Fruit fly (Drosophila melanogaster) whole organism, wandering third instar larva: ENCODE measurements around the gene CG43658.

ENCODE experiments used
- CG9705 ChIP-seq: fragments of 200-800 bp; sonication (Bioruptor generic); optimal IDR thresholded peaks from 2 replicates; lab custom pipeline; 2018; ENCODE audit warnings: missing biosample characterization, mild to moderate bottlenecking, missing genetic modification characterization
- OdsH ChIP-seq: fragments of 200-800 bp; sonication (Bioruptor generic); optimal IDR thresholded peaks from 2 replicates; lab custom pipeline; 2016; ENCODE audit warnings: missing biosample characterization, mild to moderate bottlenecking, missing genetic modification characterization
- foxo ChIP-seq, 2 experiments: fragments of 200-800 bp; sonication (Bioruptor generic); optimal IDR thresholded peaks; 2 replicates in 1 of 2; 3 replicates in 1 of 2; lab custom pipeline; 2016 to 2017; ENCODE audit warnings: missing biosample characterization in 2 of 2, missing genetic modification characterization in 2 of 2
- h ChIP-seq: fragments of 200-800 bp; sonication (Bioruptor generic); optimal IDR thresholded peaks from 3 replicates; lab custom pipeline; 2016; ENCODE audit warnings: missing biosample characterization, mild to moderate bottlenecking, missing genetic modification characterization
- pan ChIP-seq: fragments of >200 bp; optimal IDR thresholded peaks from 2 replicates; lab custom pipeline; 2017

dm6 chrX:17501521-17501920 lies 59.5 kb downstream of the CG43658 start:
- TF ChIP-seq foxo (GFP tag; optimal IDR thresholded peaks at IDR 0.05; lab: Kevin White, UChicago) (no peak), pan (lab: Kevin White, UChicago) (no peak), CG9705 (GFP tag; lab: Kevin White, UChicago) (no peak), OdsH (no peak), h (GFP tag; lab: Kevin White, UChicago) (no peak)
